Fruit fly (Drosophila melanogaster) whole organism, embryonic: Measurements from ENCODE around the gene CG5509.

ENCODE experiments used
- B-H1 ChIP-seq: fragments of 200-800 bp; sonication (Bioruptor generic); IDR thresholded peaks from 3 replicates; pipeline ENCODE4 v1.3.6; 2022; ENCODE audit warnings: missing biosample characterization, missing genetic modification characterization
- BtbVII ChIP-seq: fragments of 200-800 bp; sonication (Bioruptor generic); optimal IDR thresholded peaks from 3 replicates; lab custom pipeline; 2017; ENCODE audit warnings: missing biosample characterization, mild to moderate bottlenecking, missing genetic modification characterization
- Bteb2 ChIP-seq: fragments of 200-800 bp; sonication (Bioruptor generic); optimal IDR thresholded peaks from 2 replicates; lab custom pipeline; 2016; ENCODE audit warnings: missing biosample characterization, missing genetic modification characterization
- CG10209 ChIP-seq: fragments of 200-800 bp; sonication (Bioruptor generic); optimal IDR thresholded peaks from 3 replicates; lab custom pipeline; 2017; ENCODE audit warnings: missing biosample characterization, mild to moderate bottlenecking, missing genetic modification characterization, missing genetic modification reagents
- CG11085 ChIP-seq: fragments of 200-800 bp; sonication (Bioruptor generic); IDR thresholded peaks from 2 replicates; pipeline ENCODE4 v1.3.6; 2022; ENCODE audit warnings: missing biosample characterization, missing genetic modification characterization
- CG12219 ChIP-seq: fragments of 200-800 bp; sonication (Bioruptor generic); optimal IDR thresholded peaks from 3 replicates; lab custom pipeline; 2018; ENCODE audit warnings: missing biosample characterization, mild to moderate bottlenecking, missing genetic modification characterization
- CG13424 ChIP-seq: fragments of 200-800 bp; sonication (Bioruptor generic); optimal IDR thresholded peaks from 2 replicates; lab custom pipeline; 2019; ENCODE audit warnings: missing biosample characterization, mild to moderate bottlenecking, missing genetic modification characterization, moderate library complexity
- CG14050 ChIP-seq: fragments of 200-800 bp; sonication (Bioruptor generic); IDR thresholded peaks from 3 replicates; pipeline ENCODE4 v1.3.6; 2022; ENCODE audit warnings: missing biosample characterization, missing genetic modification characterization
- CG14441 ChIP-seq: fragments of 200-800 bp; sonication (Bioruptor generic); IDR thresholded peaks from 2 replicates; pipeline ENCODE4 v1.3.6; 2022; ENCODE audit warnings: missing biosample characterization, missing genetic modification characterization
- CG14710 ChIP-seq: fragments of 200-800 bp; sonication (Bioruptor generic); optimal IDR thresholded peaks from 3 replicates; lab custom pipeline; 2019; ENCODE audit warnings: missing biosample characterization, mild to moderate bottlenecking, missing genetic modification characterization, moderate library complexity
- CG15269 ChIP-seq: fragments of 200-800 bp; sonication (Bioruptor generic); optimal IDR thresholded peaks from 2 replicates; lab custom pipeline; 2018; ENCODE audit warnings: missing biosample characterization, mild to moderate bottlenecking, missing genetic modification characterization, moderate library complexity
- CG15479 ChIP-seq: fragments of 200-800 bp; sonication (Bioruptor generic); optimal IDR thresholded peaks from 3 replicates; lab custom pipeline; 2019; ENCODE audit warnings: missing biosample characterization, mild to moderate bottlenecking, missing genetic modification characterization, moderate library complexity
- CG17385 ChIP-seq: fragments of 200-800 bp; sonication (Bioruptor generic); optimal IDR thresholded peaks from 3 replicates; lab custom pipeline; 2018; ENCODE audit warnings: missing biosample characterization, mild to moderate bottlenecking, missing genetic modification characterization
- CG18599 ChIP-seq: fragments of 200-800 bp; sonication (Bioruptor generic); optimal IDR thresholded peaks from 3 replicates; lab custom pipeline; 2017; ENCODE audit warnings: missing biosample characterization, missing genetic modification characterization, mild to moderate bottlenecking, moderate library complexity, missing genetic modification reagents
- CG32772 ChIP-seq: fragments of 200-800 bp; sonication (Bioruptor generic); IDR thresholded peaks from 2 replicates; pipeline ENCODE4 v1.3.6; 2022; ENCODE audit warnings: missing biosample characterization, missing genetic modification characterization
- CG3281 ChIP-seq: fragments of 200-800 bp; sonication (Bioruptor generic); optimal IDR thresholded peaks from 3 replicates; lab custom pipeline; 2017; ENCODE audit warnings: missing biosample characterization, mild to moderate bottlenecking, missing genetic modification characterization
- CG3407 ChIP-seq: fragments of 200-800 bp; sonication (Bioruptor generic); optimal IDR thresholded peaks from 2 replicates; lab custom pipeline; 2018; ENCODE audit warnings: missing biosample characterization, mild to moderate bottlenecking, missing genetic modification characterization
- CG4404 ChIP-seq: fragments of 200-800 bp; sonication (Bioruptor generic); IDR thresholded peaks from 2 replicates; pipeline ENCODE4 v1.3.6; 2022; ENCODE audit warnings: missing biosample characterization, missing genetic modification characterization
- CG6683 ChIP-seq: fragments of 200-800 bp; sonication (Bioruptor generic); optimal IDR thresholded peaks from 2 replicates; lab custom pipeline; 2017; ENCODE audit warnings: missing biosample characterization, mild to moderate bottlenecking, missing genetic modification characterization, missing genetic modification reagents
- CG6765 ChIP-seq: fragments of 200-800 bp; sonication (Bioruptor generic); optimal IDR thresholded peaks from 3 replicates; lab custom pipeline; 2017; ENCODE audit warnings: missing biosample characterization, mild to moderate bottlenecking, missing genetic modification characterization
- CG8388 ChIP-seq: fragments of 200-800 bp; sonication (Bioruptor generic); optimal IDR thresholded peaks from 2 replicates; lab custom pipeline; 2019; ENCODE audit warnings: missing biosample characterization, mild to moderate bottlenecking, missing genetic modification characterization, moderate library complexity
- CG9609 ChIP-seq: fragments of 200-800 bp; sonication (Bioruptor generic); optimal IDR thresholded peaks from 3 replicates; lab custom pipeline; 2016; ENCODE audit warnings: missing biosample characterization, missing genetic modification characterization
- CkIIα-i1 ChIP-seq: fragments of 200-800 bp; sonication (Bioruptor generic); IDR thresholded peaks from 2 replicates; pipeline ENCODE4 v1.3.6; 2022; ENCODE audit warnings: missing biosample characterization, missing genetic modification characterization
- Dref ChIP-seq: fragments of 200-800 bp; sonication (Bioruptor generic); IDR thresholded peaks from 2 replicates; pipeline ENCODE4 v1.3.6; 2022; ENCODE audit warnings: missing biosample characterization, missing genetic modification characterization
- Drgx ChIP-seq: fragments of 200-800 bp; sonication (Bioruptor generic); IDR thresholded peaks from 2 replicates; pipeline ENCODE4 v1.3.6; 2022; ENCODE audit warnings: missing biosample characterization, missing genetic modification characterization
- Ets65A ChIP-seq: fragments of 200-800 bp; sonication (Bioruptor generic); peaks from one replicate; lab custom pipeline; 2016; ENCODE audit warnings: missing biosample characterization, missing genetic modification characterization
- Ets97D ChIP-seq: fragments of 200-800 bp; sonication (Bioruptor generic); optimal IDR thresholded peaks from 3 replicates; lab custom pipeline; 2016; ENCODE audit warnings: missing biosample characterization, missing genetic modification characterization
- H2.0 ChIP-seq: fragments of 200-800 bp; sonication (Bioruptor generic); IDR thresholded peaks from 2 replicates; pipeline ENCODE4 v1.3.6; 2022; ENCODE audit warnings: missing biosample characterization, missing genetic modification characterization
- HHEX ChIP-seq: fragments of 200-800 bp; sonication (Bioruptor generic); optimal IDR thresholded peaks from 3 replicates; lab custom pipeline; 2017; ENCODE audit warnings: missing biosample characterization, mild to moderate bottlenecking, missing genetic modification characterization, missing genetic modification reagents
- MESR4 ChIP-seq: fragments of 200-800 bp; sonication (Bioruptor generic); optimal IDR thresholded peaks from 2 replicates; lab custom pipeline; 2018; ENCODE audit warnings: missing biosample characterization, mild to moderate bottlenecking, missing genetic modification characterization, moderate library complexity
- Mrtf ChIP-seq: fragments of 200-800 bp; sonication (Bioruptor generic); IDR thresholded peaks from 3 replicates; pipeline ENCODE4 v1.3.6; 2022; ENCODE audit warnings: missing biosample characterization, missing genetic modification characterization
- NC2β ChIP-seq: fragments of 200-800 bp; sonication (Bioruptor generic); optimal IDR thresholded peaks from 2 replicates; lab custom pipeline; 2016; ENCODE audit warnings: missing biosample characterization, missing genetic modification characterization
- Oli ChIP-seq: fragments of 200-800 bp; sonication (Bioruptor generic); optimal IDR thresholded peaks from 2 replicates; lab custom pipeline; 2018; ENCODE audit warnings: missing biosample characterization, mild to moderate bottlenecking, missing genetic modification characterization, moderate library complexity
- Opbp ChIP-seq: fragments of 200-800 bp; sonication (Bioruptor generic); IDR thresholded peaks from 3 replicates; pipeline ENCODE4 v1.3.6; 2022; ENCODE audit warnings: missing biosample characterization, missing genetic modification characterization; ENCODE audit not compliant: partially characterized antibody
- Ptx1 ChIP-seq: fragments of 200-800 bp; sonication (Bioruptor generic); IDR thresholded peaks from 2 replicates; pipeline ENCODE4 v1.3.6; 2022; ENCODE audit warnings: missing biosample characterization, missing genetic modification characterization
- Scr ChIP-seq: fragments of 200-800 bp; sonication (Bioruptor generic); IDR thresholded peaks from 2 replicates; pipeline ENCODE4 v1.3.6; 2022; ENCODE audit warnings: missing biosample characterization, missing genetic modification characterization; ENCODE audit not compliant: partially characterized antibody
- ap ChIP-seq: fragments of 200-800 bp; sonication (Bioruptor generic); IDR thresholded peaks from 2 replicates; pipeline ENCODE4 v1.3.6; 2022; ENCODE audit warnings: missing biosample characterization, missing genetic modification characterization
- dmrt99B ChIP-seq: fragments of 200-800 bp; sonication (Bioruptor generic); optimal IDR thresholded peaks from 2 replicates; lab custom pipeline; 2018; ENCODE audit warnings: missing biosample characterization, mild to moderate bottlenecking, missing genetic modification characterization, moderate library complexity
- dysf ChIP-seq: fragments of 200-800 bp; sonication (Bioruptor generic); IDR thresholded peaks from 3 replicates; pipeline ENCODE4 v1.3.6; 2022; ENCODE audit warnings: missing biosample characterization, missing genetic modification characterization
- eve ChIP-seq, 2 experiments: fragments of >200 bp; optimal IDR thresholded peaks; 2 replicates each; lab custom pipeline; 2017; ENCODE audit warnings: missing biosample characterization in 2 of 2, missing genetic modification characterization in 2 of 2
- grau ChIP-seq: fragments of 200-800 bp; optimal IDR thresholded peaks from 3 replicates; lab custom pipeline; 2019; ENCODE audit warnings: missing biosample characterization, mild to moderate bottlenecking, missing genetic modification characterization, moderate library complexity
- gsb ChIP-seq: fragments of 200-800 bp; sonication (Bioruptor generic); IDR thresholded peaks from 2 replicates; pipeline ENCODE4 v1.3.6; 2022; ENCODE audit warnings: missing biosample characterization, missing genetic modification characterization
- gsb-n ChIP-seq: fragments of 200-800 bp; sonication (Bioruptor generic); optimal IDR thresholded peaks from 3 replicates; lab custom pipeline; 2018; ENCODE audit warnings: missing biosample characterization, mild to moderate bottlenecking, missing genetic modification characterization
- jumu ChIP-seq: fragments of 200-800 bp; sonication (Bioruptor generic); optimal IDR thresholded peaks from 3 replicates; lab custom pipeline; 2016; ENCODE audit warnings: missing biosample characterization, missing genetic modification characterization
- lmd ChIP-seq: fragments of 200-800 bp; sonication (Bioruptor generic); IDR thresholded peaks from 2 replicates; pipeline ENCODE4 v1.3.6; 2022; ENCODE audit warnings: missing biosample characterization, missing genetic modification characterization
- pan ChIP-seq, 4 experiments: fragments of >200 bp in 3 of 4; fragments of 200-800 bp in 1 of 4; sonication (Bioruptor generic) in 1 of 4; optimal IDR thresholded peaks in 3 of 4; IDR thresholded peaks in 1 of 4; 2 replicates each; pipeline versions ENCODE4 v1.3.6 to Lab custom; 2017 to 2022; ENCODE audit warnings: missing biosample characterization in 2 of 4, missing genetic modification characterization in 2 of 4, mixed read lengths in 1 of 4
- peb ChIP-seq: fragments of 200-800 bp; sonication (Bioruptor generic); IDR thresholded peaks from 2 replicates; pipeline ENCODE4 v1.3.6; 2022; ENCODE audit warnings: missing biosample characterization, missing genetic modification characterization
- scrt ChIP-seq: fragments of 200-800 bp; sonication (Bioruptor generic); optimal IDR thresholded peaks from 2 replicates; lab custom pipeline; 2018; ENCODE audit warnings: missing biosample characterization, mild to moderate bottlenecking, missing genetic modification characterization, moderate library complexity
- tap ChIP-seq: fragments of 200-800 bp; optimal IDR thresholded peaks from 3 replicates; lab custom pipeline; 2019; ENCODE audit warnings: missing biosample characterization, mild to moderate bottlenecking, missing genetic modification characterization, moderate library complexity
- zfh1 ChIP-seq: fragments of 200-800 bp; sonication (Bioruptor generic); IDR thresholded peaks from 3 replicates; pipeline ENCODE4 v1.3.6; 2022; ENCODE audit warnings: missing biosample characterization, missing genetic modification characterization

CG5509 gene

dm6 chr3R:12451376-12451775 lies 888 bp upstream of the CG5509 start:
- TF ChIP-seq Ptx1 (GFP tag; lab: Robert Waterston, UW): peak; percentile 56
- TF ChIP-seq CG18599 (GFP tag; lab: Kevin White, UChicago): no peak
- no peak for TF ChIP-seq Bteb2 (GFP tag; lab: Kevin White, UChicago)
- TF ChIP-seq CG14050 (GFP tag; lab: Robert Waterston, UW): peak; percentile 41; the same call in 2 of the 3 replicates
- TF ChIP-seq dmrt99B (tag; lab: Kevin White, UChicago): peak; percentile 65
- no peak for TF ChIP-seq Scr (GFP tag; lab: Robert Waterston, UW)
- no peak for TF ChIP-seq jumu
- TF ChIP-seq pan (optimal IDR thresholded peaks at IDR 0.05; lab: Kevin White, UChicago): no peak
- TF ChIP-seq pan (GFP tag; optimal IDR thresholded peaks at IDR 0.05 in 1 of 2, IDR thresholded peaks at IDR 0.05 in 1 of 2): peak in 1 of 2 experiments; percentile 67
- TF ChIP-seq CG10209 (GFP tag; lab: Kevin White, UChicago): peak; percentile 46
- peak; percentile 51 for TF ChIP-seq CG13424 (tag; lab: Kevin White, UChicago)
- TF ChIP-seq H2.0 (GFP tag; lab: Robert Waterston, UW): peak; percentile 43; the same call in 1 of the 2 replicates
- no peak for TF ChIP-seq Mrtf (GFP tag; lab: Robert Waterston, UW)
- TF ChIP-seq CG8388 (GFP tag; lab: Kevin White, UChicago): peak; percentile 16
- TF ChIP-seq Oli: peak; percentile 58
- TF ChIP-seq BtbVII (GFP tag; lab: Kevin White, UChicago): peak; percentile 13
- peak; percentile 49 for TF ChIP-seq Ets65A
- TF ChIP-seq ap (GFP tag; lab: Robert Waterston, UW): peak; percentile 35; the same call in 1 of the 2 replicates
- TF ChIP-seq eve (GFP tag; optimal IDR thresholded peaks at IDR 0.05; lab: Kevin White, UChicago): no peak
- no peak for TF ChIP-seq CG6765 (GFP tag; lab: Kevin White, UChicago)
- TF ChIP-seq peb (GFP tag; lab: Robert Waterston, UW): no peak
- peak; percentile 35 for TF ChIP-seq CG17385 (GFP tag; lab: Kevin White, UChicago)
- no peak for TF ChIP-seq CG4404 (GFP tag; lab: Robert Waterston, UW)
- no peak for TF ChIP-seq CG14710 (tag; lab: Kevin White, UChicago)
- 0 out of 2 replicates have a peak, but pooled peaks have one; percentile 29 for TF ChIP-seq CG32772 (GFP tag; lab: Robert Waterston, UW)
- no peak for TF ChIP-seq Dref
- TF ChIP-seq Ets97D: no peak
- TF ChIP-seq CG3407: no peak
- peak; percentile 14 for TF ChIP-seq CG3281 (GFP tag; lab: Kevin White, UChicago)
- TF ChIP-seq zfh1 (GFP tag; lab: Robert Waterston, UW): 0 out of 3 replicates have a peak, but pooled peaks have one; percentile 24
- peak; percentile 22; the same call in 1 of the 3 replicates for TF ChIP-seq B-H1 (GFP tag; lab: Robert Waterston, UW)
- peak; percentile 52 for TF ChIP-seq grau (tag; lab: Kevin White, UChicago)
- no peak for TF ChIP-seq MESR4
- TF ChIP-seq CG15269: peak; percentile 70
- no peak for TF ChIP-seq CG9609
- peak; percentile 0 for TF ChIP-seq HHEX
- no peak for TF ChIP-seq gsb-n
- TF ChIP-seq tap (tag; lab: Kevin White, UChicago): peak; percentile 57
- TF ChIP-seq gsb (GFP tag; lab: Robert Waterston, UW): 0 out of 2 replicates have a peak, but pooled peaks have one; percentile 6
- 0 out of 2 replicates have a peak, but pooled peaks have one; percentile 16 for TF ChIP-seq lmd (GFP tag; lab: Robert Waterston, UW)
- TF ChIP-seq CG6683: no peak
- peak; percentile 65 for TF ChIP-seq dysf (GFP tag; lab: Robert Waterston, UW)
- TF ChIP-seq CG14441 (GFP tag; lab: Robert Waterston, UW): peak; percentile 14; the same call in 1 of the 2 replicates
- TF ChIP-seq Drgx: peak; percentile 13; the same call in 1 of the 2 replicates
- no peak for TF ChIP-seq scrt (GFP tag; lab: Kevin White, UChicago)
- TF ChIP-seq CkIIα-i1 (GFP tag; lab: Robert Waterston, UW): no peak
- TF ChIP-seq Opbp: no peak
- TF ChIP-seq CG12219: peak; percentile 23
- no peak for TF ChIP-seq NC2β (GFP tag; lab: Kevin White, UChicago)
- TF ChIP-seq CG15479 (GFP tag; lab: Kevin White, UChicago): no peak
- TF ChIP-seq CG11085 (GFP tag; lab: Robert Waterston, UW): no peak
